Comparison of ENCODE assay signal across 2 fruit fly cellular contexts in genomic region chr3R:17053415-17054177, dm6.
A peak's percentile ranks its signal among the peaks of the same experiment; 100 is the strongest.
TF ChIP-seq lines count a peak whose summit lies in the region.

Gene Dad (plus strand): TSS chr3R:17054007.

TF ChIP-seq in whole organism, embryonic, 481 proteins besides CTCF, POLR2A, EP300 and RAD21 (continued from another document and continues in another):
- TF ChIP-seq hkb (optimal IDR thresholded peaks at IDR 0.05; lab: Kevin White, UChicago) (no peak), hkb (GFP tag; IDR thresholded peaks at IDR 0.05; lab: Robert Waterston, UW) (peak; percentile 29; the same call in 1 of the 2 replicates), lbe (GFP tag; optimal IDR thresholded peaks at IDR 0.05; lab: Kevin White, UChicago) (peak; percentile 42), kah (GFP tag; optimal IDR thresholded peaks at IDR 0.05; lab: Kevin White, UChicago) (peak; percentile 12), eve (GFP tag; optimal IDR thresholded peaks at IDR 0.05; lab: Kevin White, UChicago) (peak in 1 of 2 experiments; percentile 86), H15 (GFP tag; IDR thresholded peaks at IDR 0.05; lab: Robert Waterston, UW) (no peak), Med (GFP tag; lab: Kevin White, UChicago) (peak; percentile 77), yki (optimal IDR thresholded peaks at IDR 0.05; lab: Kevin White, UChicago) (peak; percentile 95), ci (GFP tag; IDR thresholded peaks at IDR 0.05; lab: Robert Waterston, UW) (peak; percentile 46; the same call in 1 of the 3 replicates), en (GFP tag; optimal IDR thresholded peaks at IDR 0.05; lab: Kevin White, UChicago) (no peak), Blimp-1 (GFP tag; optimal IDR thresholded peaks at IDR 0.05; lab: Kevin White, UChicago) (no peak), Dp (GFP tag; optimal IDR thresholded peaks at IDR 0.05; lab: Kevin White, UChicago) (peak; percentile 96), CG10366 (GFP tag; IDR thresholded peaks at IDR 0.05; lab: Robert Waterston, UW) (no peak), Ets97D (GFP tag; optimal IDR thresholded peaks at IDR 0.05; lab: Kevin White, UChicago) (peak; percentile 5), CG2202 (tag; optimal IDR thresholded peaks at IDR 0.05; lab: Kevin White, UChicago) (peak; percentile 10), her (GFP tag; optimal IDR thresholded peaks at IDR 0.05; lab: Kevin White, UChicago) (peak; percentile 24), CG13775 (GFP tag; optimal IDR thresholded peaks at IDR 0.05; lab: Kevin White, UChicago) (peak; percentile 22), Side (GFP tag; optimal IDR thresholded peaks at IDR 0.05; lab: Kevin White, UChicago) (peak; percentile 11), Ssrp (tag; optimal IDR thresholded peaks at IDR 0.05; lab: Kevin White, UChicago) (no peak), CG14014 (GFP tag; IDR thresholded peaks at IDR 0.05; lab: Robert Waterston, UW) (peak; percentile 14; the same call in 1 of the 2 replicates), CG42726 (GFP tag; IDR thresholded peaks at IDR 0.05; lab: Robert Waterston, UW; ENCODE audit: partially characterized antibody) (no peak), CG8290 (GFP tag; optimal IDR thresholded peaks at IDR 0.05; lab: Kevin White, UChicago) (no peak), CG8290 (tag; optimal IDR thresholded peaks at IDR 0.05; lab: Kevin White, UChicago) (peak in 1 of 2 experiments; percentile 80), CG9215 (GFP tag; IDR thresholded peaks at IDR 0.05; lab: Robert Waterston, UW) (peak; percentile 98), Dad (GFP tag; optimal IDR thresholded peaks at IDR 0.05; lab: Kevin White, UChicago) (peak; percentile 53), CG17385 (GFP tag; optimal IDR thresholded peaks at IDR 0.05; lab: Kevin White, UChicago) (peak; percentile 32), Eip74EF (GFP tag; optimal IDR thresholded peaks at IDR 0.05; lab: Kevin White, UChicago) (peak in 1 of 2 experiments; percentile 65), CG2120 (GFP tag; optimal IDR thresholded peaks at IDR 0.05; lab: Kevin White, UChicago) (peak; percentile 18), so (GFP tag; IDR thresholded peaks at IDR 0.05; lab: Robert Waterston, UW) (0 out of 3 replicates have a peak, but pooled peaks have one; percentile 13), Fer1 (GFP tag; optimal IDR thresholded peaks at IDR 0.05; lab: Kevin White, UChicago) (peak; percentile 29), kni (GFP tag; optimal IDR thresholded peaks at IDR 0.05; lab: Kevin White, UChicago) (peak; percentile 41), otp (GFP tag; IDR thresholded peaks at IDR 0.05; lab: Robert Waterston, UW) (0 out of 3 replicates have a peak, but pooled peaks have one; percentile 37), Nf-YC (tag; optimal IDR thresholded peaks at IDR 0.05; lab: Kevin White, UChicago) (peak; percentile 17), slbo (GFP tag; IDR thresholded peaks at IDR 0.05; lab: Robert Waterston, UW) (0 out of 2 replicates have a peak, but pooled peaks have one; percentile 28), CG32767 (GFP tag; IDR thresholded peaks at IDR 0.05; lab: Robert Waterston, UW) (peak; percentile 23; the same call in 1 of the 2 replicates), ewg (GFP tag; optimal IDR thresholded peaks at IDR 0.05; lab: Kevin White, UChicago) (peak; percentile 99), CG10267 (tag; optimal IDR thresholded peaks at IDR 0.05; lab: Kevin White, UChicago) (peak; percentile 97), CG15696 (tag; optimal IDR thresholded peaks at IDR 0.05; lab: Kevin White, UChicago) (no peak), CG1603 (tag; optimal IDR thresholded peaks at IDR 0.05; lab: Kevin White, UChicago) (peak; percentile 12), PHDP (tag; optimal IDR thresholded peaks at IDR 0.05; lab: Kevin White, UChicago) (peak; percentile 28), CG7987 (GFP tag; optimal IDR thresholded peaks at IDR 0.05; lab: Kevin White, UChicago) (peak; percentile 67), MTF-1 (GFP tag; optimal IDR thresholded peaks at IDR 0.05; lab: Kevin White, UChicago; ENCODE audit: borderline replicate concordance) (peak; percentile 67), CG32532 (GFP tag; IDR thresholded peaks at IDR 0.05; lab: Robert Waterston, UW) (peak; percentile 31; the same call in 1 of the 2 replicates), zen2 (GFP tag; IDR thresholded peaks at IDR 0.05; lab: Robert Waterston, UW; ENCODE audit: partially characterized antibody) (peak; percentile 42; the same call in 1 of the 3 replicates), lilli (GFP tag; optimal IDR thresholded peaks at IDR 0.05; lab: Kevin White, UChicago) (peak; percentile 17), HmgZ (tag; optimal IDR thresholded peaks at IDR 0.05; lab: Kevin White, UChicago) (peak; percentile 33), Adf1 (GFP tag; IDR thresholded peaks at IDR 0.05; lab: Robert Waterston, UW) (peak; percentile 9; the same call in 1 of the 2 replicates), NC2α (GFP tag; optimal IDR thresholded peaks at IDR 0.05; lab: Kevin White, UChicago) (peak; percentile 5), gem (tag; optimal IDR thresholded peaks at IDR 0.05; lab: Kevin White, UChicago) (peak; percentile 1), wek (GFP tag; optimal IDR thresholded peaks at IDR 0.05; lab: Kevin White, UChicago) (peak; percentile 31), CG11723 (GFP tag; optimal IDR thresholded peaks at IDR 0.05; lab: Kevin White, UChicago) (peak; percentile 9), CG4707 (GFP tag; optimal IDR thresholded peaks at IDR 0.05; lab: Kevin White, UChicago) (peak; percentile 29), CG2678 (tag; optimal IDR thresholded peaks at IDR 0.05; lab: Kevin White, UChicago) (peak; percentile 25), lab (GFP tag; optimal IDR thresholded peaks at IDR 0.05; lab: Kevin White, UChicago) (peak; percentile 43), Dll (GFP tag; IDR thresholded peaks at IDR 0.05; lab: Robert Waterston, UW; ENCODE audit: partially characterized antibody) (peak; percentile 56; the same call in 3 of the 4 replicates), Trl (optimal IDR thresholded peaks at IDR 0.05; lab: Kevin White, UChicago) (peak; percentile 99 to 100), Trl (GFP tag; optimal IDR thresholded peaks at IDR 0.05; lab: Kevin White, UChicago) (peak; percentile 77), Scr (GFP tag; IDR thresholded peaks at IDR 0.05; lab: Robert Waterston, UW; ENCODE audit: partially characterized antibody) (0 out of 2 replicates have a peak, but pooled peaks have one; percentile 38), tll (GFP tag; optimal IDR thresholded peaks at IDR 0.05; lab: Kevin White, UChicago) (no peak), ab (GFP tag; optimal IDR thresholded peaks at IDR 0.05; lab: Kevin White, UChicago) (peak; percentile 16), CG17359 (tag; optimal IDR thresholded peaks at IDR 0.05; lab: Kevin White, UChicago) (peak; percentile 20), CG7963 (GFP tag; IDR thresholded peaks at IDR 0.05; lab: Robert Waterston, UW; ENCODE audit: partially characterized antibody) (no peak)

TF ChIP-seq in whole organism, prepupa, 60 proteins besides CTCF, POLR2A, EP300 and RAD21 (continued from another document):
- TF ChIP-seq CG8319 (GFP tag; optimal IDR thresholded peaks at IDR 0.05; lab: Kevin White, UChicago) (no peak), CG7368 (GFP tag; optimal IDR thresholded peaks at IDR 0.05; lab: Kevin White, UChicago) (no peak), CG15336 (GFP tag; IDR thresholded peaks at IDR 0.05; lab: Robert Waterston, UW) (no peak), CG34406 (GFP tag; optimal IDR thresholded peaks at IDR 0.05; lab: Kevin White, UChicago) (peak; percentile 31), Blimp-1 (GFP tag; optimal IDR thresholded peaks at IDR 0.05; lab: Kevin White, UChicago) (peak; percentile 6), CG9139 (GFP tag; optimal IDR thresholded peaks at IDR 0.05; lab: Kevin White, UChicago) (peak; percentile 50), pdm3 (GFP tag; optimal IDR thresholded peaks at IDR 0.05; lab: Kevin White, UChicago) (peak; percentile 13)
